Fruit fly (Drosophila melanogaster): ENCODE data around the gene Mbs.

dm6 chr3L:16023020-16023648 lies 28.6 kb upstream of the Mbs start, which contains the start of gene Notum:
- no peak for TF ChIP-seq CG8478 (optimal IDR thresholded peaks at IDR 0.05)
- TF ChIP-seq CTCF (optimal IDR thresholded peaks at IDR 0.05) = no peak
